Fruit fly (Drosophila melanogaster): ENCODE results near the gene Ski6.

The Ski6 gene

dm6 chr2L:13219281-13220092 is 2.7 kb downstream of the Ski6 start, which contains the start of the genes CG9426 and mRF1 (continued):
- TF ChIP-seq Dp (GFP tag; optimal IDR thresholded peaks at IDR 0.05) (peak; percentile 24), peb (GFP tag; IDR thresholded peaks at IDR 0.05) (no peak), bab2 (GFP tag; optimal IDR thresholded peaks at IDR 0.05) (no peak), cg (GFP tag; optimal IDR thresholded peaks at IDR 0.05) (peak; percentile 53), Max (GFP tag; optimal IDR thresholded peaks at IDR 0.05) (no peak), da (GFP tag; optimal IDR thresholded peaks at IDR 0.05) (no peak), dati (GFP tag; IDR thresholded peaks at IDR 0.05) (no peak), CG1603 (tag; optimal IDR thresholded peaks at IDR 0.05) (peak; percentile 54), sima (GFP tag; optimal IDR thresholded peaks at IDR 0.05) (no peak), Sry-δ (GFP tag; optimal IDR thresholded peaks at IDR 0.05) (peak; percentile 96), CG4820 (GFP tag; optimal IDR thresholded peaks at IDR 0.05) (no peak), CG12391 (tag; optimal IDR thresholded peaks at IDR 0.05) (peak; percentile 50), gcm2 (GFP tag; optimal IDR thresholded peaks at IDR 0.05) (no peak), vvl (GFP tag; IDR thresholded peaks at IDR 0.05) (peak; percentile 63), rib (GFP tag; IDR thresholded peaks at IDR 0.05) (no peak), CG11560 (tag; IDR thresholded peaks at IDR 0.05) (no peak), so (GFP tag; IDR thresholded peaks at IDR 0.05) (no peak), gcm (GFP tag; optimal IDR thresholded peaks at IDR 0.05) (no peak), grau (tag; optimal IDR thresholded peaks at IDR 0.05) (peak; percentile 31), CG11504 (tag; optimal IDR thresholded peaks at IDR 0.05) (peak; percentile 63), nau (GFP tag; optimal IDR thresholded peaks at IDR 0.05) (no peak), CG16813 (GFP tag; IDR thresholded peaks at IDR 0.05; ENCODE audit: partially characterized antibody) (peak; percentile 100), HLH4C (GFP tag; IDR thresholded peaks at IDR 0.05; ENCODE audit: partially characterized antibody) (peak; percentile 97), CG9437 (GFP tag; optimal IDR thresholded peaks at IDR 0.05) (no peak), CG18011 (GFP tag; optimal IDR thresholded peaks at IDR 0.05) (peak; percentile 13), jing (GFP tag; optimal IDR thresholded peaks at IDR 0.05) (no peak), zfh2 (GFP tag; optimal IDR thresholded peaks at IDR 0.05) (peak; percentile 20), sd (tag; optimal IDR thresholded peaks at IDR 0.05) (peak; percentile 37), Usf (GFP tag; optimal IDR thresholded peaks at IDR 0.05) (no peak), CG17829 (tag; optimal IDR thresholded peaks at IDR 0.05) (peak; percentile 61), gro (GFP tag; optimal IDR thresholded peaks at IDR 0.05) (peak; percentile 35), NC2β (GFP tag; optimal IDR thresholded peaks at IDR 0.05) (peak; percentile 1), Deaf1 (tag; optimal IDR thresholded peaks at IDR 0.05) (no peak), Trl (optimal IDR thresholded peaks at IDR 0.05) (no peak), Trl (GFP tag; optimal IDR thresholded peaks at IDR 0.05) (peak; percentile 10), CG14441 (GFP tag; IDR thresholded peaks at IDR 0.05) (peak; percentile 22; the same call in 1 of the 2 replicates), CG8388 (GFP tag; optimal IDR thresholded peaks at IDR 0.05) (no peak), Mrtf (GFP tag; IDR thresholded peaks at IDR 0.05) (no peak), Lpt (GFP tag; optimal IDR thresholded peaks at IDR 0.05) (no peak), CG3407 (GFP tag; optimal IDR thresholded peaks at IDR 0.05) (no peak), fd64A (GFP tag; optimal IDR thresholded peaks at IDR 0.05) (no peak), CG9609 (GFP tag; optimal IDR thresholded peaks at IDR 0.05) (peak; percentile 7), Dek (tag; optimal IDR thresholded peaks at IDR 0.05) (no peak), Nf-YC (tag; optimal IDR thresholded peaks at IDR 0.05) (peak; percentile 90), ci (GFP tag; IDR thresholded peaks at IDR 0.05) (no peak), ro (GFP tag; IDR thresholded peaks at IDR 0.05) (no peak), pum (GFP tag; optimal IDR thresholded peaks at IDR 0.05) (no peak), CG1647 (GFP tag; optimal IDR thresholded peaks at IDR 0.05) (no peak), Myb (GFP tag; optimal IDR thresholded peaks at IDR 0.05) (peak; percentile 17), CG8281 (tag; optimal IDR thresholded peaks at IDR 0.05) (no peak), Rfx (GFP tag; IDR thresholded peaks at IDR 0.05) (peak; percentile 42)

All from whole organism, embryonic.